Fruit fly (Drosophila melanogaster) whole organism, embryonic: ENCODE results near the gene MBD-R2.
A peak's percentile ranks its signal among the peaks of the same experiment; 100 is the strongest.

Experiments used
- Adf1 ChIP-seq: fragments of 200-800 bp; sonication (Bioruptor generic); IDR thresholded peaks from 2 replicates; pipeline ENCODE4 v1.3.6; 2022; ENCODE audit warnings: missing biosample characterization, missing genetic modification characterization
- BEAF-32 ChIP-seq: fragments of 200-800 bp; sonication (Bioruptor generic); optimal IDR thresholded peaks from 3 replicates; lab custom pipeline; 2017; ENCODE audit warnings: missing biosample characterization, missing genetic modification characterization, mild to moderate bottlenecking, moderate library complexity, missing genetic modification reagents
- CG11247 ChIP-seq: fragments of 200-800 bp; sonication (Bioruptor generic); IDR thresholded peaks from 2 replicates; pipeline ENCODE4 v1.3.6; 2022; ENCODE audit warnings: missing biosample characterization, missing genetic modification characterization
- CG11504 ChIP-seq: fragments of 200-800 bp; sonication (Bioruptor generic); optimal IDR thresholded peaks from 3 replicates; lab custom pipeline; 2019; ENCODE audit warnings: missing biosample characterization, mild to moderate bottlenecking, missing genetic modification characterization, moderate library complexity
- CG11695 ChIP-seq: fragments of 200-800 bp; sonication (Bioruptor generic); IDR thresholded peaks from 3 replicates; pipeline ENCODE4 v1.3.6; 2022; ENCODE audit warnings: missing biosample characterization, missing genetic modification characterization
- CG11696 ChIP-seq: fragments of 200-800 bp; sonication (Bioruptor generic); IDR thresholded peaks from 2 replicates; pipeline ENCODE4 v1.3.6; 2022; ENCODE audit warnings: missing biosample characterization, missing genetic modification characterization
- CG12155 ChIP-seq: fragments of 200-800 bp; sonication (Bioruptor generic); optimal IDR thresholded peaks from 3 replicates; lab custom pipeline; 2016; ENCODE audit warnings: missing biosample characterization, missing genetic modification characterization
- CG12744 ChIP-seq: fragments of 200-800 bp; sonication (Bioruptor generic); optimal IDR thresholded peaks from 2 replicates; lab custom pipeline; 2016; ENCODE audit warnings: missing biosample characterization, missing genetic modification characterization
- CG12769 ChIP-seq: fragments of 200-800 bp; sonication (Bioruptor generic); optimal IDR thresholded peaks from 2 replicates; lab custom pipeline; 2019; ENCODE audit warnings: missing biosample characterization, mild to moderate bottlenecking, missing genetic modification characterization, moderate library complexity
- CG15073 ChIP-seq: fragments of 200-800 bp; sonication (Bioruptor generic); optimal IDR thresholded peaks from 2 replicates; lab custom pipeline; 2016; ENCODE audit warnings: missing biosample characterization, missing genetic modification characterization
- CG15601 ChIP-seq: fragments of 200-800 bp; sonication (Bioruptor generic); optimal IDR thresholded peaks from 3 replicates; lab custom pipeline; 2019; ENCODE audit warnings: missing biosample characterization, mild to moderate bottlenecking, missing genetic modification characterization, moderate library complexity
- CG1603 ChIP-seq: fragments of 200-800 bp; sonication (Bioruptor generic); optimal IDR thresholded peaks from 2 replicates; lab custom pipeline; 2019; ENCODE audit warnings: missing biosample characterization, mild to moderate bottlenecking, missing genetic modification characterization, moderate library complexity
- CG18599 ChIP-seq: fragments of 200-800 bp; sonication (Bioruptor generic); optimal IDR thresholded peaks from 3 replicates; lab custom pipeline; 2017; ENCODE audit warnings: missing biosample characterization, missing genetic modification characterization, mild to moderate bottlenecking, moderate library complexity, missing genetic modification reagents
- CG2120 ChIP-seq: fragments of 200-800 bp; sonication (Bioruptor generic); optimal IDR thresholded peaks from 3 replicates; lab custom pipeline; 2016; ENCODE audit warnings: missing biosample characterization, missing genetic modification characterization
- CG30431 ChIP-seq: fragments of 200-800 bp; sonication (Bioruptor generic); optimal IDR thresholded peaks from 2 replicates; lab custom pipeline; 2017; ENCODE audit warnings: missing biosample characterization, missing genetic modification characterization
- CG31365 ChIP-seq: fragments of 200-800 bp; sonication (Bioruptor generic); optimal IDR thresholded peaks from 2 replicates; lab custom pipeline; 2018; ENCODE audit warnings: missing biosample characterization, mild to moderate bottlenecking, missing genetic modification characterization
- CG31441 ChIP-seq: fragments of 200-800 bp; sonication (Bioruptor generic); IDR thresholded peaks from 2 replicates; pipeline ENCODE4 v1.3.6; 2022; ENCODE audit warnings: missing biosample characterization, missing genetic modification characterization
- CG33213 ChIP-seq: fragments of 200-800 bp; sonication (Bioruptor generic); optimal IDR thresholded peaks from 3 replicates; lab custom pipeline; 2016; ENCODE audit warnings: missing biosample characterization, missing genetic modification characterization
- CG4328 ChIP-seq: fragments of 200-800 bp; sonication (Bioruptor generic); optimal IDR thresholded peaks from 3 replicates; lab custom pipeline; 2017; ENCODE audit warnings: missing biosample characterization, missing genetic modification reagents, missing genetic modification characterization
- CG4820 ChIP-seq: fragments of 200-800 bp; sonication (Bioruptor generic); optimal IDR thresholded peaks from 3 replicates; lab custom pipeline; 2016; ENCODE audit warnings: missing biosample characterization, missing genetic modification characterization
- CG5180 ChIP-seq: fragments of 200-800 bp; sonication (Bioruptor generic); optimal IDR thresholded peaks from 3 replicates; lab custom pipeline; 2017; ENCODE audit warnings: missing biosample characterization, missing genetic modification characterization, mild to moderate bottlenecking, moderate library complexity, missing genetic modification reagents
- CG7357 ChIP-seq: fragments of 200-800 bp; sonication (Bioruptor generic); IDR thresholded peaks from 3 replicates; pipeline ENCODE4 v1.3.6; 2022; ENCODE audit warnings: missing biosample characterization, missing genetic modification characterization
- CG9817 ChIP-seq: fragments of 200-800 bp; sonication (Bioruptor generic); optimal IDR thresholded peaks from 2 replicates; lab custom pipeline; 2018; ENCODE audit warnings: missing biosample characterization, mild to moderate bottlenecking, missing genetic modification characterization, moderate library complexity
- Dfd ChIP-seq, 2 experiments: fragments of >200 bp; optimal IDR thresholded peaks; 2 replicates each; lab custom pipeline; 2017; ENCODE audit warnings: missing biosample characterization in 2 of 2, missing genetic modification characterization in 2 of 2
- Dip2 ChIP-seq: fragments of 200-800 bp; sonication (Bioruptor generic); IDR thresholded peaks from 2 replicates; pipeline ENCODE4 v1.3.6; 2022; ENCODE audit warnings: missing biosample characterization, missing genetic modification characterization
- Dp ChIP-seq: fragments of 200-800 bp; sonication (Bioruptor generic); optimal IDR thresholded peaks from 2 replicates; lab custom pipeline; 2018; ENCODE audit warnings: missing biosample characterization, mild to moderate bottlenecking, missing genetic modification characterization, moderate library complexity
- ERR ChIP-seq: fragments of 200-800 bp; sonication (Bioruptor generic); optimal IDR thresholded peaks from 2 replicates; lab custom pipeline; 2016; ENCODE audit warnings: missing biosample characterization, missing genetic modification characterization
- Elba2 ChIP-seq: fragments of 200-800 bp; sonication (Bioruptor generic); optimal IDR thresholded peaks from 3 replicates; lab custom pipeline; 2016; ENCODE audit warnings: missing biosample characterization, missing genetic modification characterization
- Hr39 ChIP-seq: fragments of >200 bp; optimal IDR thresholded peaks from 2 replicates; lab custom pipeline; 2017
- MTF-1 ChIP-seq: fragments of 200-800 bp; sonication (Bioruptor generic); optimal IDR thresholded peaks from 2 replicates; lab custom pipeline; 2018; ENCODE audit warnings: missing biosample characterization, mild to moderate bottlenecking, missing genetic modification characterization, borderline replicate concordance
- NC2β ChIP-seq: fragments of 200-800 bp; sonication (Bioruptor generic); optimal IDR thresholded peaks from 2 replicates; lab custom pipeline; 2016; ENCODE audit warnings: missing biosample characterization, missing genetic modification characterization
- NFAT ChIP-seq: fragments of 200-800 bp; sonication (Bioruptor generic); IDR thresholded peaks from 2 replicates; pipeline ENCODE4 v1.3.6; 2022; ENCODE audit warnings: missing biosample characterization, missing genetic modification characterization
- Oaz ChIP-seq: fragments of 200-800 bp; sonication (Bioruptor generic); IDR thresholded peaks from 2 replicates; pipeline ENCODE4 v1.3.6; 2022; ENCODE audit warnings: missing biosample characterization, missing genetic modification characterization
- Ptx1 ChIP-seq: fragments of 200-800 bp; sonication (Bioruptor generic); IDR thresholded peaks from 2 replicates; pipeline ENCODE4 v1.3.6; 2022; ENCODE audit warnings: missing biosample characterization, missing genetic modification characterization
- Rx ChIP-seq: fragments of 200-800 bp; sonication (Bioruptor generic); IDR thresholded peaks from 2 replicates; pipeline ENCODE4 v1.3.6; 2022; ENCODE audit warnings: missing biosample characterization, missing genetic modification characterization
- Sin3A ChIP-seq: fragments of >200 bp; optimal IDR thresholded peaks from 2 replicates; lab custom pipeline; 2018
- Sox102F ChIP-seq: fragments of 200-800 bp; sonication (Bioruptor generic); optimal IDR thresholded peaks from 2 replicates; lab custom pipeline; 2018; ENCODE audit warnings: missing biosample characterization, mild to moderate bottlenecking, missing genetic modification characterization, moderate library complexity
- Vsx1 ChIP-seq: fragments of 200-800 bp; sonication (Bioruptor generic); optimal IDR thresholded peaks from 2 replicates; lab custom pipeline; 2017; ENCODE audit warnings: missing biosample characterization, mild to moderate bottlenecking, missing genetic modification characterization, missing genetic modification reagents
- Xrp1 ChIP-seq: fragments of 200-800 bp; sonication (Bioruptor generic); IDR thresholded peaks from 2 replicates; pipeline ENCODE4 v1.3.6; 2022; ENCODE audit warnings: missing biosample characterization, missing genetic modification characterization
- ac ChIP-seq: fragments of 200-800 bp; sonication (Bioruptor generic); optimal IDR thresholded peaks from 3 replicates; lab custom pipeline; 2017; ENCODE audit warnings: missing biosample characterization, mild to moderate bottlenecking, missing genetic modification characterization
- bigmax ChIP-seq: fragments of 200-800 bp; sonication (Bioruptor generic); optimal IDR thresholded peaks from 2 replicates; lab custom pipeline; 2018; ENCODE audit warnings: missing biosample characterization, mild to moderate bottlenecking, missing genetic modification characterization
- bsh ChIP-seq, 2 experiments: fragments of 200-800 bp; sonication (Bioruptor generic); optimal IDR thresholded peaks; 2 replicates each; lab custom pipeline; 2017 to 2018; ENCODE audit warnings: mild to moderate bottlenecking in 2 of 2, missing biosample characterization in 2 of 2, missing genetic modification characterization in 2 of 2, moderate library complexity in 1 of 2
- chinmo ChIP-seq: fragments of 200-800 bp; sonication (Bioruptor generic); IDR thresholded peaks from 4 replicates; pipeline ENCODE4 v1.3.6; 2022; ENCODE audit warnings: missing biosample characterization, missing genetic modification characterization; ENCODE audit not compliant: partially characterized antibody
- jigr1 ChIP-seq: fragments of 200-800 bp; sonication (Bioruptor generic); IDR thresholded peaks from 3 replicates; pipeline ENCODE4 v1.3.6; 2022; ENCODE audit warnings: missing biosample characterization, missing genetic modification characterization
- odd ChIP-seq: fragments of 200-800 bp; sonication (Bioruptor generic); optimal IDR thresholded peaks from 2 replicates; lab custom pipeline; 2017; ENCODE audit warnings: missing biosample characterization, mild to moderate bottlenecking, missing genetic modification characterization
- p53 ChIP-seq: fragments of 200-800 bp; sonication (Bioruptor generic); optimal IDR thresholded peaks from 2 replicates; lab custom pipeline; 2016; ENCODE audit warnings: missing biosample characterization, missing genetic modification characterization
- pum ChIP-seq: fragments of 200-800 bp; sonication (Bioruptor generic); optimal IDR thresholded peaks from 2 replicates; lab custom pipeline; 2016; ENCODE audit warnings: missing biosample characterization, missing genetic modification characterization
- repo ChIP-seq: fragments of 200-800 bp; sonication (Bioruptor generic); optimal IDR thresholded peaks from 2 replicates; lab custom pipeline; 2016; ENCODE audit warnings: missing biosample characterization, missing genetic modification characterization
- sens ChIP-seq: fragments of 200-800 bp; sonication (Bioruptor generic); peaks from one replicate; lab custom pipeline; 2016; ENCODE audit warnings: missing biosample characterization, missing genetic modification characterization
- sima ChIP-seq: fragments of 200-800 bp; sonication (Bioruptor generic); optimal IDR thresholded peaks from 2 replicates; lab custom pipeline; 2016; ENCODE audit warnings: missing biosample characterization, missing genetic modification characterization
- tap ChIP-seq: fragments of 200-800 bp; optimal IDR thresholded peaks from 3 replicates; lab custom pipeline; 2019; ENCODE audit warnings: missing biosample characterization, mild to moderate bottlenecking, missing genetic modification characterization, moderate library complexity
- trh ChIP-seq: fragments of 200-800 bp; sonication (Bioruptor generic); optimal IDR thresholded peaks from 2 replicates; lab custom pipeline; 2016; ENCODE audit warnings: missing biosample characterization, missing genetic modification characterization

Gene MBD-R2

DNA sequence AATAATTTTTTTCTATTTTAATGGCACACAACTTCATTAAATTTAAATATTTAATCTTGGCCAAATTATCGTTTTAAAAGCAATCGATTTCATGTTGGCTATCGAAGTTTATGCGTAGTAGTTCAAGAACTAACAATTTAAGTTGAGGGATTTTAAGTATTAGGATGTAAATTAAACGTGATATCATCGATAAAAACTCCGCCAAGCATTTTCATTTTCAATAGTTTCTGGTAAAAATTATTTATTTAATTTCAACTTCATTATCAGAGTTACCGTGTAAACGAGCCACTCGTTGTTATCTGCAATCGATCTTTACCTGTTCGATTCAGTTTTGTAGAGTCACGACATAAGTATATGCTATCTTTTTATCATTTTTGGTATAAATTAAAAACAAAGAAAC lies 46.9 kb upstream of the MBD-R2 start (continued):
- peak; percentile 76 for TF ChIP-seq CG15073 (GFP tag; lab: Kevin White, UChicago)
- peak; percentile 99 for TF ChIP-seq CG31441 (GFP tag; lab: Robert Waterston, UW)
- TF ChIP-seq CG18599 (GFP tag; lab: Kevin White, UChicago): peak; percentile 99
- peak; percentile 47 for TF ChIP-seq Dp (GFP tag; lab: Kevin White, UChicago)
- peak; percentile 94 for TF ChIP-seq CG30431 (GFP tag; lab: Kevin White, UChicago)
- TF ChIP-seq CG4328 (GFP tag; lab: Kevin White, UChicago): peak; percentile 97
- TF ChIP-seq NFAT: peak; percentile 92
- TF ChIP-seq Elba2 (GFP tag; lab: Kevin White, UChicago): peak; percentile 81
- peak; percentile 100 for TF ChIP-seq CG4820 (GFP tag; lab: Kevin White, UChicago)
- peak; percentile 99 for TF ChIP-seq MTF-1 (GFP tag; lab: Kevin White, UChicago)
- TF ChIP-seq repo (GFP tag; lab: Kevin White, UChicago): peak; percentile 98
- peak; percentile 69 for TF ChIP-seq CG7357
- peak; percentile 94 for TF ChIP-seq CG12744 (GFP tag; lab: Kevin White, UChicago)
- peak; percentile 98 for TF ChIP-seq CG15601 (tag; lab: Kevin White, UChicago)
- TF ChIP-seq jigr1: peak; percentile 76; the same call in 2 of the 3 replicates
- TF ChIP-seq CG9817 (tag; lab: Kevin White, UChicago): peak; percentile 97
- peak; percentile 99 for TF ChIP-seq Xrp1
- TF ChIP-seq tap (tag; lab: Kevin White, UChicago): peak; percentile 99
- peak; percentile 95 for TF ChIP-seq ac (GFP tag; lab: Kevin White, UChicago)
- peak; percentile 97 for TF ChIP-seq CG1603
- TF ChIP-seq Rx (GFP tag; lab: Robert Waterston, UW): peak; percentile 94
- peak; percentile 96 for TF ChIP-seq CG12155
- TF ChIP-seq Dip2: peak; percentile 56; the same call in 1 of the 2 replicates
- peak; percentile 91 for TF ChIP-seq CG5180 (GFP tag; lab: Kevin White, UChicago)
- peak; percentile 74 for TF ChIP-seq bigmax (GFP tag; lab: Kevin White, UChicago)
- peak; percentile 99 for TF ChIP-seq NC2β (GFP tag; lab: Kevin White, UChicago)
- peak; percentile 98 for TF ChIP-seq CG12769
- peak; percentile 46 for TF ChIP-seq BEAF-32
- peak; percentile 90 for TF ChIP-seq CG31365 (tag; lab: Kevin White, UChicago)
- peak; percentile 98 for TF ChIP-seq Sox102F (GFP tag; lab: Kevin White, UChicago)
- TF ChIP-seq Adf1 (GFP tag; lab: Robert Waterston, UW): peak; percentile 77
- TF ChIP-seq Hr39 (lab: Kevin White, UChicago): no peak
- no peak for TF ChIP-seq Sin3A (lab: Kevin White, UChicago)
- peak; percentile 95 for TF ChIP-seq CG2120
- TF ChIP-seq Oaz (GFP tag; lab: Robert Waterston, UW): peak; percentile 92
- peak; percentile 91 for TF ChIP-seq trh (GFP tag; lab: Kevin White, UChicago)
- TF ChIP-seq odd (GFP tag; lab: Kevin White, UChicago): peak; percentile 96
- peak; percentile 79 to 99 for TF ChIP-seq bsh (GFP tag; optimal IDR thresholded peaks at IDR 0.05; lab: Kevin White, UChicago)
- peak; percentile 99 for TF ChIP-seq CG33213 (GFP tag; lab: Kevin White, UChicago)
- peak; percentile 90 for TF ChIP-seq CG11247 (GFP tag; lab: Robert Waterston, UW)
- peak; percentile 95 for TF ChIP-seq CG11696 (GFP tag; lab: Robert Waterston, UW)
- peak; percentile 91 for TF ChIP-seq sima
- TF ChIP-seq CG11695: peak; percentile 97
- peak; percentile 92 for TF ChIP-seq Vsx1 (GFP tag; lab: Kevin White, UChicago)
- TF ChIP-seq ERR (GFP tag; lab: Kevin White, UChicago): peak; percentile 92
- TF ChIP-seq p53 (GFP tag; lab: Kevin White, UChicago): peak; percentile 80
- no peak for TF ChIP-seq chinmo (GFP tag; lab: Robert Waterston, UW)
- TF ChIP-seq CG11504 (tag; lab: Kevin White, UChicago): peak; percentile 97
- peak; percentile 99 for TF ChIP-seq sens (GFP tag; lab: Kevin White, UChicago)
- peak; percentile 90 for TF ChIP-seq pum (GFP tag; lab: Kevin White, UChicago)
- TF ChIP-seq Dfd (GFP tag; optimal IDR thresholded peaks at IDR 0.05; lab: Kevin White, UChicago): no peak
- TF ChIP-seq Ptx1 (GFP tag; lab: Robert Waterston, UW): peak; percentile 94
